Worm (Caenorhabditis elegans): Measurements from ENCODE around the gene pqn-41.

pqn-41 gene

ce11 chrIII:1905589-1905988 lies at the start of gene pqn-41, which contains the start of gene B0524.6:
pqn-41 (plus strand) TSS chrIII:1905958.
B0524.6 (minus strand) TSS chrIII:1905640.
- TF ChIP-seq scrt-1 (GFP tag; IDR thresholded peaks at IDR 0.05) (no peak), pes-1 (GFP tag; IDR thresholded peaks at IDR 0.05) (no peak), ets-7 (tag; optimal IDR thresholded peaks at IDR 0.05) (no peak), ama-1 (optimal IDR thresholded peaks at IDR 0.05) (no peak), F13C5.2 (tag; optimal IDR thresholded peaks at IDR 0.05) (no peak), B0310.2 (tag; optimal IDR thresholded peaks at IDR 0.05) (no peak), hmbx-1 (tag; optimal IDR thresholded peaks at IDR 0.05) (no peak), hmg-4 (GFP tag; optimal IDR thresholded peaks at IDR 0.05) (no peak), sea-1 (GFP tag; conservative IDR thresholded peaks at IDR 0.05) (no peak), tbx-11 (GFP tag; IDR thresholded peaks at IDR 0.05) (no peak), ceh-36 (tag; optimal IDR thresholded peaks at IDR 0.05) (no peak), tbx-37 (GFP tag; conservative IDR thresholded peaks at IDR 0.05) (no peak), aly-1 (tag; optimal IDR thresholded peaks at IDR 0.05) (no peak), hnd-1 (tag; optimal IDR thresholded peaks at IDR 0.05) (no peak), ceh-13 (GFP tag; optimal IDR thresholded peaks at IDR 0.05) (no peak), flt-1 (GFP tag; IDR thresholded peaks at IDR 0.05) (no peak), tra-4 (tag; optimal IDR thresholded peaks at IDR 0.05) (no peak)

- TF ChIP-seq ceh-36 (tag; optimal IDR thresholded peaks at IDR 0.05) = peak; percentile 83
- no peak for TF ChIP-seq tbx-37 (GFP tag; conservative IDR thresholded peaks at IDR 0.05)
These were observed 49.6 kb upstream of the pqn-41 start for ce11 chrIII:1856175-1856574.

ce11 chrIII:1856679-1857078 lies 49.1 kb upstream of the pqn-41 start:
- TF ChIP-seq ceh-13 (GFP tag; optimal IDR thresholded peaks at IDR 0.05) (no peak), ets-7 (tag; optimal IDR thresholded peaks at IDR 0.05) (no peak), B0310.2 (tag; optimal IDR thresholded peaks at IDR 0.05) (no peak), ceh-36 (tag; optimal IDR thresholded peaks at IDR 0.05) (no peak), tbx-11 (GFP tag; IDR thresholded peaks at IDR 0.05) (no peak), tbx-37 (GFP tag; conservative IDR thresholded peaks at IDR 0.05) (no peak), flt-1 (GFP tag; IDR thresholded peaks at IDR 0.05) (no peak), hmg-4 (GFP tag; optimal IDR thresholded peaks at IDR 0.05) (no peak), scrt-1 (GFP tag; IDR thresholded peaks at IDR 0.05) (no peak), F13C5.2 (tag; optimal IDR thresholded peaks at IDR 0.05) (no peak), hmbx-1 (tag; optimal IDR thresholded peaks at IDR 0.05) (no peak), hnd-1 (tag; optimal IDR thresholded peaks at IDR 0.05) (no peak), tra-4 (tag; optimal IDR thresholded peaks at IDR 0.05) (no peak), ama-1 (optimal IDR thresholded peaks at IDR 0.05) (no peak), pes-1 (GFP tag; IDR thresholded peaks at IDR 0.05) (no peak), sea-1 (GFP tag; conservative IDR thresholded peaks at IDR 0.05) (no peak), aly-1 (tag; optimal IDR thresholded peaks at IDR 0.05) (no peak)

- peak; percentile 77 for TF ChIP-seq ceh-36 (tag; optimal IDR thresholded peaks at IDR 0.05)
- no peak for TF ChIP-seq ama-1 (optimal IDR thresholded peaks at IDR 0.05)
- peak; percentile 49; the same call in 1 of the 2 replicates for TF ChIP-seq tbx-37 (GFP tag; conservative IDR thresholded peaks at IDR 0.05)
- TF ChIP-seq flt-1 (GFP tag; IDR thresholded peaks at IDR 0.05) = peak; percentile 69
- peak; percentile 72; the same call in 1 of the 2 replicates for TF ChIP-seq sea-1 (GFP tag; conservative IDR thresholded peaks at IDR 0.05)
- no peak for TF ChIP-seq ets-7 (tag; optimal IDR thresholded peaks at IDR 0.05)
- 0 out of 2 replicates have a peak, but pooled peaks have one; percentile 44 for TF ChIP-seq tbx-11 (GFP tag; IDR thresholded peaks at IDR 0.05)
- peak; percentile 47 for TF ChIP-seq tra-4 (tag; optimal IDR thresholded peaks at IDR 0.05)
- peak; percentile 43 for TF ChIP-seq B0310.2 (tag; optimal IDR thresholded peaks at IDR 0.05)
- peak; percentile 81 for TF ChIP-seq hmg-4 (GFP tag; optimal IDR thresholded peaks at IDR 0.05)
- TF ChIP-seq ceh-13 (GFP tag; optimal IDR thresholded peaks at IDR 0.05) = peak; percentile 51
- TF ChIP-seq hmbx-1 (tag; optimal IDR thresholded peaks at IDR 0.05) = no peak
- peak; percentile 53 for TF ChIP-seq hnd-1 (tag; optimal IDR thresholded peaks at IDR 0.05)
- no peak for TF ChIP-seq aly-1 (tag; optimal IDR thresholded peaks at IDR 0.05)
- TF ChIP-seq F13C5.2 (tag; optimal IDR thresholded peaks at IDR 0.05) = peak; percentile 96
- peak; percentile 70; the same call in 1 of the 2 replicates for TF ChIP-seq scrt-1 (GFP tag; IDR thresholded peaks at IDR 0.05)
- TF ChIP-seq pes-1 (GFP tag; IDR thresholded peaks at IDR 0.05) = peak; percentile 82
These were observed 46.2 kb upstream of the pqn-41 start, which contains the start of gene ddp-1 for ce11 chrIII:1859532-1859931. ddp-1 (plus strand) TSS chrIII:1859888.

ce11 chrIII:1860129-1860528 lies 45.6 kb upstream of the pqn-41 start, which contains the start of gene ttc-7:
ttc-7 (plus strand) TSS chrIII:1860429.
- no peak for TF ChIP-seq B0310.2 (tag; optimal IDR thresholded peaks at IDR 0.05)
- TF ChIP-seq hmg-4 (GFP tag; optimal IDR thresholded peaks at IDR 0.05) = no peak
- no peak for TF ChIP-seq ama-1 (optimal IDR thresholded peaks at IDR 0.05)
- no peak for TF ChIP-seq flt-1 (GFP tag; IDR thresholded peaks at IDR 0.05)
- no peak for TF ChIP-seq tra-4 (tag; optimal IDR thresholded peaks at IDR 0.05)
- no peak for TF ChIP-seq ets-7 (tag; optimal IDR thresholded peaks at IDR 0.05)
- no peak for TF ChIP-seq scrt-1 (GFP tag; IDR thresholded peaks at IDR 0.05)
- TF ChIP-seq F13C5.2 (tag; optimal IDR thresholded peaks at IDR 0.05) = no peak
- no peak for TF ChIP-seq pes-1 (GFP tag; IDR thresholded peaks at IDR 0.05)
- no peak for TF ChIP-seq ceh-36 (tag; optimal IDR thresholded peaks at IDR 0.05)
- TF ChIP-seq aly-1 (tag; optimal IDR thresholded peaks at IDR 0.05) = no peak
- TF ChIP-seq ceh-13 (GFP tag; optimal IDR thresholded peaks at IDR 0.05) = no peak
- no peak for TF ChIP-seq hmbx-1 (tag; optimal IDR thresholded peaks at IDR 0.05)
- TF ChIP-seq hnd-1 (tag; optimal IDR thresholded peaks at IDR 0.05) = no peak
- no peak for TF ChIP-seq sea-1 (GFP tag; conservative IDR thresholded peaks at IDR 0.05)

ce11 chrIII:1876267-1876865 lies 29.4 kb upstream of the pqn-41 start:
- no peak for TF ChIP-seq B0310.2 (tag; optimal IDR thresholded peaks at IDR 0.05)

ce11 chrIII:1877189-1877588 lies 28.6 kb upstream of the pqn-41 start:
- TF ChIP-seq hnd-1 (tag; optimal IDR thresholded peaks at IDR 0.05) = no peak
- TF ChIP-seq flt-1 (GFP tag; IDR thresholded peaks at IDR 0.05) = no peak
- TF ChIP-seq F13C5.2 (tag; optimal IDR thresholded peaks at IDR 0.05) = no peak
- TF ChIP-seq ceh-36 (tag; optimal IDR thresholded peaks at IDR 0.05) = no peak
- TF ChIP-seq ama-1 (optimal IDR thresholded peaks at IDR 0.05) = no peak
- no peak for TF ChIP-seq ceh-13 (GFP tag; optimal IDR thresholded peaks at IDR 0.05)
- TF ChIP-seq pes-1 (GFP tag; IDR thresholded peaks at IDR 0.05) = no peak
- no peak for TF ChIP-seq B0310.2 (tag; optimal IDR thresholded peaks at IDR 0.05)
- no peak for TF ChIP-seq ets-7 (tag; optimal IDR thresholded peaks at IDR 0.05)
- no peak for TF ChIP-seq aly-1 (tag; optimal IDR thresholded peaks at IDR 0.05)
- no peak for TF ChIP-seq tbx-37 (GFP tag; conservative IDR thresholded peaks at IDR 0.05)
- no peak for TF ChIP-seq tra-4 (tag; optimal IDR thresholded peaks at IDR 0.05)
